Worm (Caenorhabditis elegans): ENCODE measurements around the gene meg-1.

Gene meg-1

ce11 chrX:13918143-13918542 lies 11.3 kb downstream of the meg-1 start (continued):
- no peak for TF ChIP-seq B0261.1 (tag; optimal IDR thresholded peaks at IDR 0.05)
- TF ChIP-seq cebp-1 (GFP tag; IDR thresholded peaks at IDR 0.05) = no peak
- TF ChIP-seq cebp-1 (tag; optimal IDR thresholded peaks at IDR 0.05) = no peak
- TF ChIP-seq D2030.7 (GFP tag; IDR thresholded peaks at IDR 0.05) = no peak
- TF ChIP-seq nfya-1 (tag; optimal IDR thresholded peaks at IDR 0.05; ENCODE audit: borderline replicate concordance, insufficient read depth) = no peak
- TF ChIP-seq efl-1 (GFP tag; optimal IDR thresholded peaks at IDR 0.05) = peak; percentile 52
- peak; percentile 22 for TF ChIP-seq dpl-1 (GFP tag; optimal IDR thresholded peaks at IDR 0.05)
- TF ChIP-seq lin-54 (GFP tag; optimal IDR thresholded peaks at IDR 0.05) = peak; percentile 47

- TF ChIP-seq T26A5.8 (tag; optimal IDR thresholded peaks at IDR 0.05) (no peak), hmg-1.2 (GFP tag; IDR thresholded peaks at IDR 0.05) (peak; percentile 92), tbp1 (GFP tag; optimal IDR thresholded peaks at IDR 0.05) (peak; percentile 5), zfh-2 (GFP tag; conservative IDR thresholded peaks at IDR 0.05) (peak; percentile 52; the same call in 1 of the 2 replicates), ztf-26 (tag; optimal IDR thresholded peaks at IDR 0.05) (peak; percentile 18), dox-1 (GFP tag; IDR thresholded peaks at IDR 0.05) (peak; percentile 43; the same call in 1 of the 2 replicates), hmg-20 (GFP tag; IDR thresholded peaks at IDR 0.05) (0 out of 2 replicates have a peak, but pooled peaks have one; percentile 4), F49E8.2 (tag; optimal IDR thresholded peaks at IDR 0.05; ENCODE audit: insufficient read depth) (no peak), ceh-79 (tag; optimal IDR thresholded peaks at IDR 0.05) (no peak), snpc-1.1 (tag; optimal IDR thresholded peaks at IDR 0.05; ENCODE audit: insufficient read depth) (no peak), lin-40 (tag; optimal IDR thresholded peaks at IDR 0.05) (peak; percentile 74), lin-35 (GFP tag; optimal IDR thresholded peaks at IDR 0.05) (no peak), ceh-27 (GFP tag; optimal IDR thresholded peaks at IDR 0.05) (peak; percentile 35), nhr-80 (tag; optimal IDR thresholded peaks at IDR 0.05) (peak; percentile 57), ccch-3 (GFP tag; optimal IDR thresholded peaks at IDR 0.05) (no peak), K12H6.12 (tag; optimal IDR thresholded peaks at IDR 0.05) (peak; percentile 17)
Measured at ce11 chrX:13917121-13917755, 12.2 kb downstream of the meg-1 start, which contains the start of gene ekl-5. ekl-5 (minus strand) TSS chrX:13917171.

- TF ChIP-seq hrde-1 (tag; optimal IDR thresholded peaks at IDR 0.05; ENCODE audit: borderline replicate concordance) (no peak), chd-7 (tag; optimal IDR thresholded peaks at IDR 0.05) (no peak), madf-6 (GFP tag; IDR thresholded peaks at IDR 0.05) (no peak), ccch-3 (GFP tag; optimal IDR thresholded peaks at IDR 0.05) (no peak), him-1 (tag; optimal IDR thresholded peaks at IDR 0.05) (no peak), nhr-90 (tag; optimal IDR thresholded peaks at IDR 0.05) (no peak), ztf-18 (tag; optimal IDR thresholded peaks at IDR 0.05) (no peak), gei-17 (GFP tag; optimal IDR thresholded peaks at IDR 0.05) (no peak), lag-1 (GFP tag; IDR thresholded peaks at IDR 0.05) (no peak), lin-35 (GFP tag; optimal IDR thresholded peaks at IDR 0.05) (no peak), somi-1 (GFP tag; optimal IDR thresholded peaks at IDR 0.05) (no peak), attf-3 (GFP tag; conservative IDR thresholded peaks at IDR 0.05) (no peak), attf-6 (GFP tag; IDR thresholded peaks at IDR 0.05) (no peak)
Measured at ce11 chrX:13914289-13914688, 15.1 kb downstream of the meg-1 start, which contains the start of gene Y26E6A.2. Y26E6A.2 (minus strand) TSS chrX:13914389.

All from whole organism, young adult.